Worm (Caenorhabditis elegans): ENCODE results near the gene mup-4.

mup-4 gene

DNA sequence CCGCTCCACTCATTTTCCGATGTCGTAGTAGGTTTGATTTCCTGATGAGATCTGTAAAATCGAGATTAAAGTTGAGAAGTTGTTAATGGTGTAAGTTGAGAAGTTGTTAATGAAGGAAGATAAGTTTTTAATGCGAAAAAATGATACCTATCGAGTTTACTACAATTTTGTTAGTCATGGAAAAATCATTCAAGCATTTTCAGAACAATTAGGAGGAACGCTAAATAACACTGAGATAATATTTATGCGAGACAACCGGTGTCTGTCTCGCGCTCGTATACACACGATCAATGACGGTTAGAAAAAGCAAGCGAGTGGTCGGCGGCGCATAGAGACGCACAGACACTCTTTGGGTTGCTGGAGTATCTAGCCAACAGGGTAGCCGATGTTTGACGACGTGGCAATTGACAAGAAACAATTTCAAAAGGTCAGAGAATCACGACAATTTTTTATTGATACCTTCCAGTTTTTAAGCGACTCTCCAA lies 8.9 kb upstream of the mup-4 start, which contains the start of gene cgh-1:
Gene cgh-1, minus strand, starts transcription at position 51 of the 485 bp plus-strand sequence.
- TF ChIP-seq hmbx-1 (tag; optimal IDR thresholded peaks at IDR 0.05) (no peak), hnd-1 (tag; optimal IDR thresholded peaks at IDR 0.05) (no peak), tbx-37 (GFP tag; conservative IDR thresholded peaks at IDR 0.05) (no peak), aly-1 (tag; optimal IDR thresholded peaks at IDR 0.05) (no peak), B0310.2 (tag; optimal IDR thresholded peaks at IDR 0.05) (no peak), tra-4 (tag; optimal IDR thresholded peaks at IDR 0.05) (no peak), sea-1 (GFP tag; conservative IDR thresholded peaks at IDR 0.05) (no peak), flt-1 (GFP tag; IDR thresholded peaks at IDR 0.05) (no peak), scrt-1 (GFP tag; IDR thresholded peaks at IDR 0.05) (no peak), ama-1 (optimal IDR thresholded peaks at IDR 0.05) (no peak), ets-7 (tag; optimal IDR thresholded peaks at IDR 0.05) (no peak), ceh-36 (tag; optimal IDR thresholded peaks at IDR 0.05) (no peak), F13C5.2 (tag; optimal IDR thresholded peaks at IDR 0.05) (no peak), ceh-13 (GFP tag; optimal IDR thresholded peaks at IDR 0.05) (no peak), hmg-4 (GFP tag; optimal IDR thresholded peaks at IDR 0.05) (no peak), tbx-11 (GFP tag; IDR thresholded peaks at IDR 0.05) (no peak), pes-1 (GFP tag; IDR thresholded peaks at IDR 0.05) (no peak)

DNA sequence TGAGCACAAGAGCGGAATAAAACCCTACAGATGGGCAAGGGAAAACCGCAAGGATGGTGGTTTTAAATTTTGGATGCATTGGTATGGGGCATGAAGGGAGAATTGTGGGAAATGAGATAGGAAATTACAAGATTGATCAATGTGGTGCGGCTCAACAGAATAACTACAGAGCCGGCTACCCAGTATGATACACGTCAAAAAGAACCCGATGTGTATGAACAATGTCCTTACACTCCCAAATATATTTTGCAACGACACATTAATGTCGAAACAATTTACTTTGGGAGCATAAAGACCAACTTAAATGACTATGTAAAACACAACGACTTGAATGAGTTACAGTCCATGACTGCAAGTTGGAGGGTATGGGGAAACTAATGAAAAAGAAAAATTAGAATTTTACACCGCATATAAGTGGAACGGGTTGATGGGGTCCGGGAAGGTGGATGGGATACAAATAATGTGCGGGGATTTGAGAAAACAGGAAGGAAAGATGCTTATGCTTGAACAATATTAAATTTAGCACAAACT lies 6.8 kb upstream of the mup-4 start:
- TF ChIP-seq hmbx-1 (tag; optimal IDR thresholded peaks at IDR 0.05): no peak
- no peak for TF ChIP-seq hnd-1 (tag; optimal IDR thresholded peaks at IDR 0.05)
- no peak for TF ChIP-seq tbx-11 (GFP tag; IDR thresholded peaks at IDR 0.05)
- no peak for TF ChIP-seq ets-7 (tag; optimal IDR thresholded peaks at IDR 0.05)
- no peak for TF ChIP-seq scrt-1 (GFP tag; IDR thresholded peaks at IDR 0.05)
- no peak for TF ChIP-seq B0310.2 (tag; optimal IDR thresholded peaks at IDR 0.05)
- no peak for TF ChIP-seq pes-1 (GFP tag; IDR thresholded peaks at IDR 0.05)
- TF ChIP-seq tbx-37 (GFP tag; conservative IDR thresholded peaks at IDR 0.05): no peak
- TF ChIP-seq hmg-4 (GFP tag; optimal IDR thresholded peaks at IDR 0.05): no peak
- no peak for TF ChIP-seq aly-1 (tag; optimal IDR thresholded peaks at IDR 0.05)
- no peak for TF ChIP-seq ceh-13 (GFP tag; optimal IDR thresholded peaks at IDR 0.05)
- TF ChIP-seq sea-1 (GFP tag; conservative IDR thresholded peaks at IDR 0.05): no peak
- TF ChIP-seq ceh-36 (tag; optimal IDR thresholded peaks at IDR 0.05): no peak
- TF ChIP-seq ama-1 (optimal IDR thresholded peaks at IDR 0.05): no peak

DNA sequence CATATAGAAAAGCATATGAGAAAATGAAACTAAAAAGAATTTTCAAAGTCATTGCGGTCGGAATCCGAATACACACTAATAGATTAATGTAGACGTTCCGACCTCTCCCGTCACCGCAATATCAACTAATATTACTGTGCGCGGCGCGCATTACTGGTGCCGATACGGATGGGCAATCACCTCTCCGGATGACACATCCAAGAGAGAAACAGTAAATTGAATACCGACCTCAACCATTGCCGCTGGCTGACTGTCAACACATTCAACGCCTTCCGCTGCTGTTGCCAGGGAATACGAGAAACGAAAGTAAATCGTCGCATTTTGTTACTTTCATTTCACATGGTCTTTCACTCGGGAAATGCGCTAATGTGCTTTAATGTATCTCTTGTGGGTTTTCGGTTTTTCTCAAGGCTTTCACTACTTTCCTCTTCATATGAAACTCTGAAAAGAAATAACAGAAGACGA lies 6.0 kb upstream of the mup-4 start:
- TF ChIP-seq hmg-4 (GFP tag; optimal IDR thresholded peaks at IDR 0.05): no peak
- TF ChIP-seq ama-1 (optimal IDR thresholded peaks at IDR 0.05): no peak
- TF ChIP-seq hmbx-1 (tag; optimal IDR thresholded peaks at IDR 0.05): no peak
- TF ChIP-seq ets-7 (tag; optimal IDR thresholded peaks at IDR 0.05): no peak
- no peak for TF ChIP-seq pes-1 (GFP tag; IDR thresholded peaks at IDR 0.05)
- TF ChIP-seq ceh-36 (tag; optimal IDR thresholded peaks at IDR 0.05): no peak
- no peak for TF ChIP-seq sea-1 (GFP tag; conservative IDR thresholded peaks at IDR 0.05)
- no peak for TF ChIP-seq tra-4 (tag; optimal IDR thresholded peaks at IDR 0.05)
- TF ChIP-seq ceh-13 (GFP tag; optimal IDR thresholded peaks at IDR 0.05): no peak
- TF ChIP-seq tbx-11 (GFP tag; IDR thresholded peaks at IDR 0.05): no peak
- TF ChIP-seq hnd-1 (tag; optimal IDR thresholded peaks at IDR 0.05): no peak
- no peak for TF ChIP-seq F13C5.2 (tag; optimal IDR thresholded peaks at IDR 0.05)
- no peak for TF ChIP-seq tbx-37 (GFP tag; conservative IDR thresholded peaks at IDR 0.05)
- TF ChIP-seq flt-1 (GFP tag; IDR thresholded peaks at IDR 0.05): no peak

DNA sequence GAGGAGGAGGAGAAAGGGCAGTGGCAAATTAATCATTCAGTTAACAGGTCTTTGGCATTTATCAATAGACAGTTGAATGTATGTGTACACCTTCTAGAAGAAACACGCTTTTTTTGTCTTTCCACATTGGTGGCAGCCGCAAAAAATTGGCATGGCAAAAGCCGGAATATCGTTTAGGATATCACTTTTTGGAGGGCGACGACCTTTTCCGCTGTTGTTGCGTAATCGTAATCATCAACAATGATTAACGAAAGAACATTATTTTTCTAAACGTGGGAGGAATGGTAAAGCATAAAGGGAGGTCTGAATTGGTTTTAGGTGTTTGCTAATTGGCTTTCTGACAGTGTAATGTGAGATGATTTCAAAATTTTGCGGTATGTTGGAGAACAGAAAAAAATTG lies 3.0 kb upstream of the mup-4 start:
- TF ChIP-seq flt-1 (GFP tag; IDR thresholded peaks at IDR 0.05) (no peak), tbx-37 (GFP tag; conservative IDR thresholded peaks at IDR 0.05) (no peak), aly-1 (tag; optimal IDR thresholded peaks at IDR 0.05) (no peak), ceh-13 (GFP tag; optimal IDR thresholded peaks at IDR 0.05) (no peak), hmg-4 (GFP tag; optimal IDR thresholded peaks at IDR 0.05) (no peak), B0310.2 (tag; optimal IDR thresholded peaks at IDR 0.05) (no peak), hmbx-1 (tag; optimal IDR thresholded peaks at IDR 0.05) (no peak), scrt-1 (GFP tag; IDR thresholded peaks at IDR 0.05) (no peak), ets-7 (tag; optimal IDR thresholded peaks at IDR 0.05) (no peak), pes-1 (GFP tag; IDR thresholded peaks at IDR 0.05) (no peak), tra-4 (tag; optimal IDR thresholded peaks at IDR 0.05) (no peak), F13C5.2 (tag; optimal IDR thresholded peaks at IDR 0.05) (no peak), sea-1 (GFP tag; conservative IDR thresholded peaks at IDR 0.05) (no peak), hnd-1 (tag; optimal IDR thresholded peaks at IDR 0.05) (no peak), ama-1 (optimal IDR thresholded peaks at IDR 0.05) (no peak), tbx-11 (GFP tag; IDR thresholded peaks at IDR 0.05) (no peak)

DNA sequence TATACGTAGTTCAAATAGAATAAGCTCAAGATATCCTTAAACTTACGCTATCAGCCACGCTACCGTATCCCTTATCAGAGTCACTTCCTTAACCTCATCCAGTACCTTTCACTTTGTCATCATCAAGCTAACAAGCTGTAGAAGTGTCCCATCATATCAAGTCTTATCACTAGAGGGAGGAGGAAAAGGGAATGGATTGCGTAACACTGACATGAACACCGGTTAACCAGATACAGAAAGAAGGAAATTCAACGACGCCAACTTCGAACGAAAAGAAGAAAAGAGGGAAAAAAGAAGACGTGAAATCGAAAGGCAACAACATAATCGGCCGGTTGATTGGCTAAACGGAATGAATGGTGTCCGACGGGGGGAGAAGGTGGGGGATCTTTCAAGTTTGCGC lies 1.2 kb upstream of the mup-4 start:
- TF ChIP-seq tbx-11 (GFP tag; IDR thresholded peaks at IDR 0.05) (no peak), flt-1 (GFP tag; IDR thresholded peaks at IDR 0.05) (no peak), hmg-4 (GFP tag; optimal IDR thresholded peaks at IDR 0.05) (no peak), tbx-37 (GFP tag; conservative IDR thresholded peaks at IDR 0.05) (no peak), aly-1 (tag; optimal IDR thresholded peaks at IDR 0.05) (no peak), hmbx-1 (tag; optimal IDR thresholded peaks at IDR 0.05) (no peak), sea-1 (GFP tag; conservative IDR thresholded peaks at IDR 0.05) (no peak), pes-1 (GFP tag; IDR thresholded peaks at IDR 0.05) (no peak), hnd-1 (tag; optimal IDR thresholded peaks at IDR 0.05) (no peak), F13C5.2 (tag; optimal IDR thresholded peaks at IDR 0.05) (no peak), ceh-36 (tag; optimal IDR thresholded peaks at IDR 0.05) (no peak), scrt-1 (GFP tag; IDR thresholded peaks at IDR 0.05) (no peak), ama-1 (optimal IDR thresholded peaks at IDR 0.05) (no peak), tra-4 (tag; optimal IDR thresholded peaks at IDR 0.05) (no peak), B0310.2 (tag; optimal IDR thresholded peaks at IDR 0.05) (no peak), ets-7 (tag; optimal IDR thresholded peaks at IDR 0.05) (no peak), ceh-13 (GFP tag; optimal IDR thresholded peaks at IDR 0.05) (no peak)

DNA sequence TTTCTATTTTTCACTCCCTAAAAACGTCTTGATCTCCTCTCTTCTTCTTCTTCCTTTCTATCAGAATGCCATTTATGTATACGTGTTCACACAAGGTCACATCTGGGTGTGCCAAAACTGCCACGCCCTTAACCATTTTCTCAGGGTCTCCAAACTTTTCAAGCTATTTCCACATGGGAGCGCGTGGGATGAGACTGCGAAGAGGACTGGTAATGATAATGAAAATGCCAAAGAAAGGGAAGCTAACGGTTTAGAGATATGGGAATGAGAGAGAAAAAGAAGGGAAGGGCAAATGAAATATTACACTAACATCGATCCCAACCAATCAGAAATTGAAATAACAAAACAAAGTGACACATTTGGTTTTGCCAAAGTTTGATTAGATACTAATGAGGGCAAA lies 602 bp downstream of the mup-4 start:
- no peak for TF ChIP-seq sea-1 (GFP tag; conservative IDR thresholded peaks at IDR 0.05)
- no peak for TF ChIP-seq scrt-1 (GFP tag; IDR thresholded peaks at IDR 0.05)
- no peak for TF ChIP-seq ets-7 (tag; optimal IDR thresholded peaks at IDR 0.05)
- no peak for TF ChIP-seq pes-1 (GFP tag; IDR thresholded peaks at IDR 0.05)
- no peak for TF ChIP-seq tbx-37 (GFP tag; conservative IDR thresholded peaks at IDR 0.05)
- TF ChIP-seq B0310.2 (tag; optimal IDR thresholded peaks at IDR 0.05): no peak
- no peak for TF ChIP-seq ceh-36 (tag; optimal IDR thresholded peaks at IDR 0.05)
- TF ChIP-seq hmg-4 (GFP tag; optimal IDR thresholded peaks at IDR 0.05): no peak
- no peak for TF ChIP-seq hnd-1 (tag; optimal IDR thresholded peaks at IDR 0.05)
- TF ChIP-seq tra-4 (tag; optimal IDR thresholded peaks at IDR 0.05): no peak
- no peak for TF ChIP-seq tbx-11 (GFP tag; IDR thresholded peaks at IDR 0.05)
- TF ChIP-seq ceh-13 (GFP tag; optimal IDR thresholded peaks at IDR 0.05): no peak
- TF ChIP-seq F13C5.2 (tag; optimal IDR thresholded peaks at IDR 0.05): no peak
- no peak for TF ChIP-seq flt-1 (GFP tag; IDR thresholded peaks at IDR 0.05)
- no peak for TF ChIP-seq ama-1 (optimal IDR thresholded peaks at IDR 0.05)
- no peak for TF ChIP-seq hmbx-1 (tag; optimal IDR thresholded peaks at IDR 0.05)
- TF ChIP-seq aly-1 (tag; optimal IDR thresholded peaks at IDR 0.05): no peak
